Worm (Caenorhabditis elegans) whole organism, L4 larva: ENCODE data around the gene C31C9.6.

Source experiments
- ces-1 ChIP-seq: fragments of 150-350 bp; sonication (generic microtip); optimal IDR thresholded peaks from 4 replicates; lab custom pipeline; 2014; ENCODE audit warnings: missing biosample characterization, missing genetic modification reagents, missing genetic modification characterization
- daf-12 ChIP-seq: fragments of 150-350 bp; optimal IDR thresholded peaks from 2 replicates; lab custom pipeline; 2014; ENCODE audit warnings: missing biosample characterization, missing genetic modification reagents, missing genetic modification characterization
- dmd-9 ChIP-seq: fragments of 200-800 bp; sonication (Bioruptor generic); IDR thresholded peaks from 2 replicates; pipeline ENCODE4 v1.3.6; 2022; ENCODE audit warnings: missing genetic modification reagents, missing genetic modification characterization, missing compliant biosample characterization
- hlh-30 ChIP-seq: sonication (generic microtip); optimal IDR thresholded peaks from 2 replicates; lab custom pipeline; 2017; ENCODE audit warnings: antibody characterized with exemption, mild to moderate bottlenecking, missing genetic modification characterization, missing compliant biosample characterization; ENCODE audit not compliant: insufficient read depth
- nhr-11 ChIP-seq: fragments of 150-350 bp; optimal IDR thresholded peaks from 2 replicates; lab custom pipeline; 2014; ENCODE audit warnings: missing biosample characterization, missing genetic modification characterization
- set-16 ChIP-seq: fragments of 200-800 bp; sonication (Bioruptor generic); IDR thresholded peaks from 2 replicates; pipeline ENCODE4 v1.3.6; 2022; ENCODE audit warnings: missing genetic modification reagents, missing genetic modification characterization, missing compliant biosample characterization
- unc-62 ChIP-seq, 3 experiments: fragments of 150-350 bp in 1 of 3; sonication (generic microtip); optimal IDR thresholded peaks in 2 of 3; peaks in 1 of 3; 1 replicate in 1 of 3; 2 replicates in 2 of 3; lab custom pipeline; 2014 to 2017; ENCODE audit warnings: missing biosample characterization in 3 of 3, missing genetic modification characterization in 3 of 3, missing genetic modification reagents in 3 of 3, missing genotype in 1 of 3
- zag-1 ChIP-seq: fragments of 150-350 bp; optimal IDR thresholded peaks from 2 replicates; lab custom pipeline; 2014; ENCODE audit warnings: missing biosample characterization, missing genetic modification characterization

DNA sequence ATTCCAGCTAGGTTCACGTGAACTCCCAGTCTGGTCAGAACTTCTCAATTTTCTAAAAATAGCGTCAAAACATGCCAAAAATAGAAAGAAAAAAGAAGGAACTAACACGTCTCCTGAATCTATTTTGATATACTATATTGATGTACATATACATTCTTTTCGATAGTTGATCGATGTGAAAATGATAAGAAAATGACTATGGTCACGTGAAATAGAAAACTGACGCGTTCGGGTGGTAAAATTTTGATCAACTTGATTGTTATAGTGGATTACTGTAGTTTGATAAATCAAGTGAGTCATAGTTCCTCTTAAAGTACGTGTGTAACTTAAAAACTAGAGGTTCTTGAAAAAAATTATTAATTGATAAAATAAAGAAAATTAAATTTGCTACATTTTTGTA, 2.5 kb upstream of the C31C9.6 start:
- TF ChIP-seq nhr-11 (tag; lab: Kevin White, UChicago) (no peak), ces-1 (GFP tag; lab: Kevin White, UChicago) (no peak), zag-1 (tag; lab: Kevin White, UChicago) (no peak), hlh-30 (peak; percentile 36), dmd-9 (GFP tag; lab: Robert Waterston, UW) (no peak), set-16 (no peak), unc-62 (GFP tag; optimal IDR thresholded peaks at IDR 0.05 in 1 of 2; lab: Kevin White, UChicago) (no peak), unc-62 (tag; optimal IDR thresholded peaks at IDR 0.05; lab: Kevin White, UChicago) (no peak), daf-12 (tag; lab: Kevin White, UChicago) (no peak)
